Worm (Caenorhabditis elegans) whole organism, L1 larva: Measurements from ENCODE around the gene ddr-1.
A peak's percentile ranks its signal among the peaks of the same experiment; 100 is the strongest.

Experiments
- C16A3.4 ChIP-seq: fragments of 150-350 bp; optimal IDR thresholded peaks from 2 replicates; lab custom pipeline; 2014; ENCODE audit warnings: missing biosample characterization, missing genetic modification characterization
- Y116A8C.19 ChIP-seq: sonication (generic microtip); optimal IDR thresholded peaks from 2 replicates; lab custom pipeline; 2016; ENCODE audit warnings: missing compliant biosample characterization, missing genetic modification characterization, borderline replicate concordance
- ama-1 ChIP-seq: fragments of 150-350 bp; optimal IDR thresholded peaks from 2 replicates; lab custom pipeline; 2014
- blmp-1 ChIP-seq: fragments of 150-350 bp; optimal IDR thresholded peaks from 2 replicates; lab custom pipeline; 2014; ENCODE audit warnings: missing biosample characterization, missing genetic modification characterization
- ceh-82 ChIP-seq, 3 experiments: fragments of 150-350 bp in 1 of 3; sonication (generic microtip) in 2 of 3; optimal IDR thresholded peaks; 2 replicates each; lab custom pipeline; 2014 to 2017; ENCODE audit warnings: missing biosample characterization in 3 of 3, missing genetic modification characterization in 3 of 3
- dpl-1 ChIP-seq, 3 experiments: fragments of 150-350 bp in 2 of 3; sonication (generic microtip) in 1 of 3; optimal IDR thresholded peaks; 2 replicates each; lab custom pipeline; 2014 to 2017; ENCODE audit warnings: missing biosample characterization in 3 of 3, missing genetic modification characterization in 3 of 3, missing genetic modification reagents in 3 of 3
- dsc-1 ChIP-seq: sonication (generic microtip); optimal IDR thresholded peaks from 2 replicates; lab custom pipeline; 2016; ENCODE audit warnings: mild to moderate bottlenecking, missing genetic modification characterization, missing compliant biosample characterization
- efl-1 ChIP-seq, 4 experiments: fragments of 150-350 bp; optimal IDR thresholded peaks in 3 of 4; peaks in 1 of 4; 1 replicate in 1 of 4; 2 replicates in 3 of 4; lab custom pipeline; 2014; ENCODE audit warnings: missing biosample characterization in 2 of 4, missing genetic modification characterization in 2 of 4, missing genetic modification reagents in 2 of 4
- efl-3 ChIP-seq: fragments of 200-800 bp; sonication (Bioruptor generic); optimal IDR thresholded peaks from 2 replicates; lab custom pipeline; 2018; ENCODE audit warnings: mild to moderate bottlenecking, missing genetic modification characterization, missing compliant biosample characterization
- egl-13 ChIP-seq: sonication (generic microtip); optimal IDR thresholded peaks from 2 replicates; lab custom pipeline; 2016; ENCODE audit warnings: missing genotype, missing genetic modification reagents, missing genetic modification characterization, missing compliant biosample characterization
- egl-27 ChIP-seq, 2 experiments: fragments of 150-350 bp in 1 of 2; sonication (generic microtip); optimal IDR thresholded peaks; 3 replicates each; lab custom pipeline; 2017 to 2018; ENCODE audit warnings: missing biosample characterization in 2 of 2, missing genetic modification characterization in 2 of 2, missing genetic modification reagents in 2 of 2
- elt-3 ChIP-seq, 6 experiments: fragments of 150-350 bp in 1 of 6; sonication (generic microtip); optimal IDR thresholded peaks; 2 replicates each; lab custom pipeline; 2017 to 2018; ENCODE audit warnings: missing biosample characterization in 6 of 6, missing genetic modification characterization in 6 of 6, inconsistent platforms in 1 of 6
- fkh-10 ChIP-seq: sonication (generic microtip); optimal IDR thresholded peaks from 2 replicates; lab custom pipeline; 2017; ENCODE audit warnings: missing biosample characterization, missing genetic modification reagents, missing genetic modification characterization
- fkh-4 ChIP-seq: sonication (generic microtip); optimal IDR thresholded peaks from 2 replicates; lab custom pipeline; 2016; ENCODE audit warnings: missing compliant biosample characterization, missing genetic modification characterization, borderline replicate concordance
- grh-1 ChIP-seq: fragments of 200-800 bp; sonication (Bioruptor generic); IDR thresholded peaks from 2 replicates; pipeline ENCODE4 v1.3.6; 2022; ENCODE audit warnings: missing genetic modification reagents, missing genetic modification characterization, missing compliant biosample characterization
- hlh-4 ChIP-seq: sonication (generic microtip); optimal IDR thresholded peaks from 2 replicates; lab custom pipeline; 2016; ENCODE audit warnings: mild to moderate bottlenecking, missing genetic modification characterization, missing compliant biosample characterization
- hpl-2 ChIP-seq: fragments of 150-350 bp; optimal IDR thresholded peaks from 2 replicates; lab custom pipeline; 2014; ENCODE audit warnings: missing biosample characterization, missing genetic modification reagents, missing genetic modification characterization
- jun-1 ChIP-seq: fragments of 150-350 bp; optimal IDR thresholded peaks from 2 replicates; lab custom pipeline; 2014; ENCODE audit warnings: missing biosample characterization, missing genetic modification reagents, missing genetic modification characterization
- lin-14 ChIP-seq: fragments of 200-800 bp; sonication (Bioruptor generic); optimal IDR thresholded peaks from 2 replicates; lab custom pipeline; 2018; ENCODE audit warnings: mild to moderate bottlenecking, missing genetic modification characterization, moderate library complexity, missing compliant biosample characterization
- lin-35 ChIP-seq, 2 experiments: fragments of 150-350 bp; optimal IDR thresholded peaks; 2 replicates each; lab custom pipeline; 2014; ENCODE audit warnings: missing biosample characterization in 2 of 2, missing genetic modification characterization in 2 of 2, missing genetic modification reagents in 2 of 2
- lin-39 ChIP-seq: fragments of 150-350 bp; optimal IDR thresholded peaks from 2 replicates; lab custom pipeline; 2014; ENCODE audit warnings: missing biosample characterization, missing genetic modification reagents, missing genetic modification characterization
- lsy-2 ChIP-seq, 2 experiments: fragments of 150-350 bp; optimal IDR thresholded peaks; 2 replicates each; lab custom pipeline; 2014; ENCODE audit warnings: missing biosample characterization in 2 of 2, missing genetic modification characterization in 2 of 2
- mab-9 ChIP-seq: fragments of 200-800 bp; sonication (Bioruptor generic); IDR thresholded peaks from 2 replicates; pipeline ENCODE4 v1.3.6; 2022; ENCODE audit warnings: missing genetic modification reagents, missing genetic modification characterization, missing compliant biosample characterization
- mdl-1 ChIP-seq, 2 experiments: fragments of 150-350 bp; optimal IDR thresholded peaks; 2 replicates each; lab custom pipeline; 2014 to 2017; ENCODE audit warnings: missing biosample characterization in 2 of 2, missing genetic modification characterization in 2 of 2, inconsistent platforms in 1 of 2
- mep-1 ChIP-seq: fragments of 150-350 bp; optimal IDR thresholded peaks from 2 replicates; lab custom pipeline; 2014; ENCODE audit warnings: missing biosample characterization, missing genetic modification characterization
- nhr-11 ChIP-seq: fragments of 150-350 bp; optimal IDR thresholded peaks from 2 replicates; lab custom pipeline; 2014; ENCODE audit warnings: missing biosample characterization, missing genetic modification characterization
- nhr-20 ChIP-seq: sonication (generic microtip); optimal IDR thresholded peaks from 2 replicates; lab custom pipeline; 2016; ENCODE audit warnings: mild to moderate bottlenecking, missing genetic modification characterization, missing compliant biosample characterization
- nhr-47 ChIP-seq: sonication (generic microtip); optimal IDR thresholded peaks from 2 replicates; lab custom pipeline; 2016; ENCODE audit warnings: mild to moderate bottlenecking, missing genetic modification characterization, moderate library complexity, missing compliant biosample characterization
- nhr-71 ChIP-seq: sonication (generic microtip); optimal IDR thresholded peaks from 2 replicates; lab custom pipeline; 2016; ENCODE audit warnings: mild to moderate bottlenecking, missing genetic modification characterization, moderate library complexity, missing compliant biosample characterization
- nhr-76 ChIP-seq: sonication (generic microtip); optimal IDR thresholded peaks from 2 replicates; lab custom pipeline; 2017; ENCODE audit warnings: missing biosample characterization, missing genetic modification characterization
- nhr-77 ChIP-seq: fragments of 150-350 bp; optimal IDR thresholded peaks from 2 replicates; lab custom pipeline; 2014; ENCODE audit warnings: missing biosample characterization, missing genetic modification characterization
- nhr-84 ChIP-seq: sonication (generic microtip); optimal IDR thresholded peaks from 2 replicates; lab custom pipeline; 2017; ENCODE audit warnings: missing biosample characterization, missing genetic modification characterization
- nhr-85 ChIP-seq: sonication (generic microtip); peaks from one replicate; lab custom pipeline; 2016; ENCODE audit warnings: missing genetic modification characterization, inconsistent platforms, missing compliant biosample characterization
- nhr-90 ChIP-seq: sonication (generic microtip); optimal IDR thresholded peaks from 2 replicates; lab custom pipeline; 2016; ENCODE audit warnings: mild to moderate bottlenecking, missing genetic modification characterization, missing compliant biosample characterization; ENCODE audit not compliant: poor library complexity
- pag-3 ChIP-seq: sonication (generic microtip); optimal IDR thresholded peaks from 2 replicates; lab custom pipeline; 2017; ENCODE audit warnings: missing genetic modification characterization, mild to moderate bottlenecking, missing compliant biosample characterization, antibody characterized with exemption, borderline replicate concordance; ENCODE audit not compliant: insufficient read depth
- pax-3 ChIP-seq: fragments of 200-800 bp; sonication (Bioruptor generic); optimal IDR thresholded peaks from 2 replicates; lab custom pipeline; 2018; ENCODE audit warnings: mild to moderate bottlenecking, missing genetic modification characterization, moderate library complexity, missing compliant biosample characterization
- pqm-1 ChIP-seq: sonication (generic microtip); optimal IDR thresholded peaks from 3 replicates; lab custom pipeline; 2017; ENCODE audit warnings: missing biosample characterization, missing genetic modification characterization
- rnt-1 ChIP-seq: sonication (generic microtip); optimal IDR thresholded peaks from 2 replicates; lab custom pipeline; 2016; ENCODE audit warnings: mild to moderate bottlenecking, missing genetic modification characterization, moderate library complexity, missing compliant biosample characterization
- skn-1 ChIP-seq: fragments of 150-350 bp; optimal IDR thresholded peaks from 2 replicates; lab custom pipeline; 2014; ENCODE audit warnings: missing biosample characterization, missing genetic modification characterization
- snu-23 ChIP-seq: sonication (generic microtip); optimal IDR thresholded peaks from 2 replicates; lab custom pipeline; 2016; ENCODE audit warnings: missing genetic modification characterization, missing compliant biosample characterization
- swsn-7 ChIP-seq: sonication (generic microtip); optimal IDR thresholded peaks from 2 replicates; lab custom pipeline; 2016; ENCODE audit warnings: missing genetic modification characterization, missing compliant biosample characterization
- tbx-2 ChIP-seq: sonication (generic microtip); optimal IDR thresholded peaks from 2 replicates; lab custom pipeline; 2016; ENCODE audit warnings: missing genetic modification characterization, missing compliant biosample characterization
- unc-30 ChIP-seq: sonication (generic microtip); optimal IDR thresholded peaks from 2 replicates; lab custom pipeline; 2017; ENCODE audit warnings: missing biosample characterization, missing genetic modification characterization
- unc-86 ChIP-seq: sonication (generic microtip); optimal IDR thresholded peaks from 2 replicates; lab custom pipeline; 2016; ENCODE audit warnings: missing genetic modification characterization, missing compliant biosample characterization
- unc-98 ChIP-seq: fragments of 200-800 bp; sonication (Bioruptor generic); IDR thresholded peaks from 2 replicates; pipeline ENCODE4 v1.3.6; 2022; ENCODE audit warnings: missing genetic modification characterization, missing compliant biosample characterization
- xbp-1 ChIP-seq: sonication (generic microtip); optimal IDR thresholded peaks from 2 replicates; lab custom pipeline; 2016; ENCODE audit warnings: missing genetic modification characterization, missing compliant biosample characterization
- zag-1 ChIP-seq: fragments of 150-350 bp; optimal IDR thresholded peaks from 2 replicates; lab custom pipeline; 2014; ENCODE audit warnings: missing biosample characterization, missing genetic modification characterization
- ztf-4 ChIP-seq: fragments of 150-350 bp; optimal IDR thresholded peaks from 2 replicates; lab custom pipeline; 2014; ENCODE audit warnings: missing biosample characterization, missing genetic modification characterization

The ddr-1 gene

ce11 chrX:5470111-5470745 lies 9.2 kb downstream of the ddr-1 start:
- TF ChIP-seq nhr-85 (tag; lab: Kevin White, UChicago) (peak; percentile 82), lin-14 (GFP tag; lab: Kevin White, UChicago) (peak; percentile 41), rnt-1 (tag; lab: Kevin White, UChicago) (peak; percentile 15), tbx-2 (tag; lab: Kevin White, UChicago) (no peak), hpl-2 (GFP tag; lab: Kevin White, UChicago) (no peak), blmp-1 (peak; percentile 49)

ce11 chrX:5475164-5475576 lies 14.1 kb downstream of the ddr-1 start:
- TF ChIP-seq elt-3 (tag; optimal IDR thresholded peaks at IDR 0.05; lab: Kevin White, UChicago) (peak in 5 of 6 experiments; percentile 18 to 67 (median 52)), fkh-4 (tag; lab: Kevin White, UChicago) (no peak), dsc-1 (tag; lab: Kevin White, UChicago) (no peak), xbp-1 (peak; percentile 56), efl-3 (GFP tag; lab: Kevin White, UChicago) (no peak), unc-98 (GFP tag; lab: Robert Waterston, UW) (no peak), nhr-47 (tag; lab: Kevin White, UChicago) (peak; percentile 50), ama-1 (lab: Kevin White, UChicago) (no peak), nhr-85 (tag; lab: Kevin White, UChicago) (peak; percentile 94), ceh-82 (tag; optimal IDR thresholded peaks at IDR 0.05; lab: Kevin White, UChicago) (peak in 1 of 3 experiments; percentile 45), nhr-77 (tag; lab: Kevin White, UChicago) (peak; percentile 85), nhr-76 (peak; percentile 62), nhr-20 (tag; lab: Kevin White, UChicago) (peak; percentile 84), lin-35 (GFP tag; optimal IDR thresholded peaks at IDR 0.05; lab: Kevin White, UChicago) (peak; percentile 41 to 69), jun-1 (tag; lab: Kevin White, UChicago) (peak; percentile 60), nhr-84 (tag; lab: Kevin White, UChicago) (no peak), dpl-1 (GFP tag; optimal IDR thresholded peaks at IDR 0.05; lab: Kevin White, UChicago) (peak in 1 of 3 experiments; percentile 15), mab-9 (GFP tag; lab: Robert Waterston, UW) (0 out of 2 replicates have a peak, but pooled peaks have one; percentile 11), efl-1 (optimal IDR thresholded peaks at IDR 0.05; lab: Kevin White, UChicago) (peak; percentile 8 to 34), efl-1 (GFP tag; optimal IDR thresholded peaks at IDR 0.05 in 1 of 2; lab: Kevin White, UChicago) (no peak), C16A3.4 (tag; lab: Kevin White, UChicago) (peak; percentile 65), nhr-90 (tag; lab: Kevin White, UChicago) (peak; percentile 64), tbx-2 (tag; lab: Kevin White, UChicago) (peak; percentile 72), fkh-10 (GFP tag; lab: Kevin White, UChicago) (no peak), skn-1 (tag; lab: Kevin White, UChicago) (peak; percentile 69), nhr-11 (no peak), snu-23 (GFP tag; lab: Kevin White, UChicago) (peak; percentile 87), pag-3 (tag; lab: Kevin White, UChicago) (no peak), lsy-2 (tag; optimal IDR thresholded peaks at IDR 0.05; lab: Kevin White, UChicago) (peak; percentile 35 to 72), lin-39 (no peak), Y116A8C.19 (tag; lab: Kevin White, UChicago) (no peak), lin-14 (GFP tag; lab: Kevin White, UChicago) (peak; percentile 95), egl-27 (tag; optimal IDR thresholded peaks at IDR 0.05; lab: Kevin White, UChicago) (peak in 1 of 2 experiments; percentile 84), unc-30 (tag; lab: Kevin White, UChicago) (no peak), blmp-1 (peak; percentile 79), pqm-1 (tag; lab: Kevin White, UChicago) (no peak), unc-86 (no peak), ztf-4 (peak; percentile 48), nhr-71 (tag; lab: Kevin White, UChicago) (peak; percentile 81), swsn-7 (tag; lab: Kevin White, UChicago) (peak; percentile 52), egl-13 (tag; lab: Kevin White, UChicago) (no peak), pax-3 (tag; lab: Kevin White, UChicago) (no peak), mep-1 (peak; percentile 64), zag-1 (no peak), hlh-4 (tag; lab: Kevin White, UChicago) (no peak), mdl-1 (tag; optimal IDR thresholded peaks at IDR 0.05; lab: Kevin White, UChicago) (peak in 1 of 2 experiments; percentile 82), grh-1 (GFP tag; lab: Robert Waterston, UW) (no peak)
